Worm (Caenorhabditis elegans) whole organism, young adult: ENCODE measurements around the gene let-268.

Experiments
- C17E4.6 ChIP-seq: fragments of 200-800 bp; sonication (Bioruptor generic); IDR thresholded peaks from 2 replicates; pipeline ENCODE4 v1.3.6; 2022; ENCODE audit warnings: missing genetic modification reagents, missing genetic modification characterization, missing compliant biosample characterization
- D2030.7 ChIP-seq: fragments of 200-800 bp; sonication (Bioruptor generic); IDR thresholded peaks from 2 replicates; pipeline ENCODE4 v1.3.6; 2022; ENCODE audit warnings: missing genetic modification reagents, missing genetic modification characterization, missing compliant biosample characterization
- F33H1.4 ChIP-seq: fragments of 200-800 bp; sonication (Bioruptor generic); IDR thresholded peaks from 2 replicates; pipeline ENCODE4 v1.3.6; 2022; ENCODE audit warnings: missing genetic modification reagents, missing genetic modification characterization, missing compliant biosample characterization
- F39B2.1 ChIP-seq: fragments of 200-800 bp; sonication (Bioruptor generic); IDR thresholded peaks from 2 replicates; pipeline ENCODE4 v1.3.6; 2022; ENCODE audit warnings: missing genetic modification reagents, missing genetic modification characterization, missing compliant biosample characterization
- F55B11.4 ChIP-seq: sonication (generic microtip); optimal IDR thresholded peaks from 2 replicates; lab custom pipeline; 2016; ENCODE audit warnings: missing compliant biosample characterization, missing genetic modification characterization, borderline replicate concordance; ENCODE audit not compliant: insufficient read depth
- K11D2.4 ChIP-seq: fragments of 200-800 bp; sonication (Bioruptor generic); IDR thresholded peaks from 2 replicates; pipeline ENCODE4 v1.3.6; 2022; ENCODE audit warnings: missing genetic modification reagents, missing genetic modification characterization, missing compliant biosample characterization
- Y53F4B.3 ChIP-seq: fragments of 200-800 bp; sonication (Bioruptor generic); IDR thresholded peaks from 2 replicates; pipeline ENCODE4 v1.3.6; 2022; ENCODE audit warnings: missing genetic modification reagents, missing genetic modification characterization, missing compliant biosample characterization
- Y53G8AR.9 ChIP-seq: fragments of 200-800 bp; sonication (Bioruptor generic); conservative IDR thresholded peaks from 2 replicates; pipeline ENCODE4 v1.3.6; 2022; ENCODE audit warnings: missing genetic modification reagents, missing genetic modification characterization, missing compliant biosample characterization
- Y95B8A.8 ChIP-seq: fragments of 200-800 bp; sonication (Bioruptor generic); IDR thresholded peaks from 2 replicates; pipeline ENCODE4 v1.3.6; 2022; ENCODE audit warnings: missing genetic modification reagents, missing genetic modification characterization, missing compliant biosample characterization
- ZK185.1 ChIP-seq: sonication (generic microtip); optimal IDR thresholded peaks from 2 replicates; lab custom pipeline; 2016; ENCODE audit warnings: mild to moderate bottlenecking, missing genetic modification characterization, missing compliant biosample characterization; ENCODE audit not compliant: poor library complexity, severe bottlenecking
- aptf-3 ChIP-seq: fragments of 200-800 bp; sonication (Bioruptor generic); IDR thresholded peaks from 2 replicates; pipeline ENCODE4 v1.3.6; 2022; ENCODE audit warnings: missing genetic modification characterization, missing compliant biosample characterization
- atf-7 ChIP-seq: sonication (generic microtip); optimal IDR thresholded peaks from 2 replicates; lab custom pipeline; 2017; ENCODE audit warnings: mild to moderate bottlenecking, missing genetic modification characterization, missing compliant biosample characterization
- attf-5 ChIP-seq: fragments of 200-800 bp; sonication (Bioruptor generic); optimal IDR thresholded peaks from 2 replicates; lab custom pipeline; 2018; ENCODE audit warnings: mild to moderate bottlenecking, missing genetic modification characterization, missing compliant biosample characterization
- cebp-1 ChIP-seq, 2 experiments: fragments of 200-800 bp in 1 of 2; sonication (Bioruptor generic) in 1 of 2; sonication (generic microtip) in 1 of 2; IDR thresholded peaks in 1 of 2; optimal IDR thresholded peaks in 1 of 2; 2 replicates each; pipeline versions ENCODE4 v1.3.6 to Lab custom; 2017 to 2022; ENCODE audit warnings: missing compliant biosample characterization in 2 of 2, missing genetic modification characterization in 2 of 2, mild to moderate bottlenecking in 1 of 2, missing genetic modification reagents in 1 of 2, moderate library complexity in 1 of 2
- cebp-2 ChIP-seq: fragments of 200-800 bp; sonication (Bioruptor generic); IDR thresholded peaks from 2 replicates; pipeline ENCODE4 v1.3.6; 2022; ENCODE audit warnings: missing genetic modification characterization, missing compliant biosample characterization
- ceh-100 ChIP-seq: fragments of 200-800 bp; sonication (Bioruptor generic); IDR thresholded peaks from 2 replicates; pipeline ENCODE4 v1.3.6; 2022; ENCODE audit warnings: missing genetic modification reagents, missing genetic modification characterization, missing compliant biosample characterization
- ceh-58 ChIP-seq: fragments of 200-800 bp; sonication (Bioruptor generic); IDR thresholded peaks from 2 replicates; pipeline ENCODE4 v1.3.6; 2022; ENCODE audit warnings: missing genetic modification characterization, missing compliant biosample characterization
- ceh-91 ChIP-seq: fragments of 200-800 bp; sonication (Bioruptor generic); IDR thresholded peaks from 2 replicates; pipeline ENCODE4 v1.3.6; 2022; ENCODE audit warnings: missing genetic modification reagents, missing genetic modification characterization, missing compliant biosample characterization
- die-1 ChIP-seq: sonication (generic microtip); optimal IDR thresholded peaks from 2 replicates; lab custom pipeline; 2016; ENCODE audit warnings: missing genotype, mild to moderate bottlenecking, missing genetic modification characterization, missing compliant biosample characterization
- dox-1 ChIP-seq: fragments of 200-800 bp; sonication (Bioruptor generic); IDR thresholded peaks from 2 replicates; pipeline ENCODE4 v1.3.6; 2022; ENCODE audit warnings: missing genetic modification reagents, missing genetic modification characterization, missing compliant biosample characterization
- efl-1 ChIP-seq: fragments of 150-350 bp; optimal IDR thresholded peaks from 2 replicates; lab custom pipeline; 2014; ENCODE audit warnings: missing biosample characterization, missing genetic modification reagents, missing genetic modification characterization
- egl-44 ChIP-seq: fragments of 200-800 bp; sonication (Bioruptor generic); IDR thresholded peaks from 2 replicates; pipeline ENCODE4 v1.3.6; 2022; ENCODE audit warnings: missing genetic modification reagents, missing genetic modification characterization, missing compliant biosample characterization
- ets-4 ChIP-seq: fragments of 200-800 bp; sonication (Bioruptor generic); optimal IDR thresholded peaks from 2 replicates; lab custom pipeline; 2018; ENCODE audit warnings: mild to moderate bottlenecking, missing genetic modification characterization, missing compliant biosample characterization
- fkh-3 ChIP-seq: sonication (generic microtip); optimal IDR thresholded peaks from 2 replicates; lab custom pipeline; 2016; ENCODE audit warnings: mild to moderate bottlenecking, missing genetic modification characterization, missing compliant biosample characterization
- hmg-1.2 ChIP-seq: fragments of 200-800 bp; sonication (Bioruptor generic); IDR thresholded peaks from 2 replicates; pipeline ENCODE4 v1.3.6; 2022; ENCODE audit warnings: missing genetic modification reagents, missing genetic modification characterization, missing compliant biosample characterization
- hrde-1 ChIP-seq: sonication (generic microtip); optimal IDR thresholded peaks from 2 replicates; lab custom pipeline; 2016; ENCODE audit warnings: missing genetic modification characterization, mild to moderate bottlenecking, missing compliant biosample characterization, moderate library complexity, missing genotype, missing genetic modification reagents, borderline replicate concordance
- hsf-1 ChIP-seq: fragments of 200-800 bp; sonication (Bioruptor generic); IDR thresholded peaks from 2 replicates; pipeline ENCODE4 v1.3.6; 2022; ENCODE audit warnings: missing genetic modification reagents, missing genetic modification characterization, missing compliant biosample characterization
- lin-40 ChIP-seq: sonication (generic microtip); optimal IDR thresholded peaks from 2 replicates; lab custom pipeline; 2016; ENCODE audit warnings: missing genetic modification characterization, mild to moderate bottlenecking, missing compliant biosample characterization, missing genotype, missing genetic modification reagents
- lsy-27 ChIP-seq: sonication (generic microtip); optimal IDR thresholded peaks from 2 replicates; lab custom pipeline; 2017; ENCODE audit warnings: missing genetic modification characterization, mild to moderate bottlenecking, missing compliant biosample characterization, antibody characterized with exemption, missing genotype, borderline replicate concordance; ENCODE audit not compliant: insufficient read depth
- mel-28 ChIP-seq: sonication (generic microtip); optimal IDR thresholded peaks from 2 replicates; lab custom pipeline; 2016; ENCODE audit warnings: borderline replicate concordance, mild to moderate bottlenecking, missing genetic modification characterization, missing compliant biosample characterization
- nfyb-1 ChIP-seq: fragments of 200-800 bp; sonication (Bioruptor generic); IDR thresholded peaks from 2 replicates; pipeline ENCODE4 v1.3.6; 2022; ENCODE audit warnings: missing genetic modification reagents, missing genetic modification characterization, missing compliant biosample characterization
- nhr-80 ChIP-seq: sonication (generic microtip); optimal IDR thresholded peaks from 2 replicates; lab custom pipeline; 2016; ENCODE audit warnings: missing genetic modification characterization, missing compliant biosample characterization
- repo-1 ChIP-seq: sonication (generic microtip); optimal IDR thresholded peaks from 2 replicates; lab custom pipeline; 2017; ENCODE audit warnings: mild to moderate bottlenecking, missing genetic modification characterization, missing compliant biosample characterization
- sdz-38 ChIP-seq: sonication (generic microtip); optimal IDR thresholded peaks from 2 replicates; lab custom pipeline; 2016; ENCODE audit warnings: missing genotype, missing genetic modification characterization, missing compliant biosample characterization
- somi-1 ChIP-seq: fragments of 200-800 bp; sonication (Bioruptor generic); optimal IDR thresholded peaks from 2 replicates; lab custom pipeline; 2018; ENCODE audit warnings: mild to moderate bottlenecking, missing genetic modification characterization, missing compliant biosample characterization
- tbp1 ChIP-seq: fragments of 200-800 bp; sonication (Bioruptor generic); optimal IDR thresholded peaks from 2 replicates; lab custom pipeline; 2018; ENCODE audit warnings: mild to moderate bottlenecking, missing genetic modification characterization, missing compliant biosample characterization
- unc-62 ChIP-seq: fragments of 150-350 bp; optimal IDR thresholded peaks from 2 replicates; lab custom pipeline; 2014; ENCODE audit warnings: missing biosample characterization, missing genetic modification reagents, missing genetic modification characterization
- xnd-1 ChIP-seq: sonication (generic microtip); optimal IDR thresholded peaks from 2 replicates; lab custom pipeline; 2016; ENCODE audit warnings: missing genotype, missing genetic modification reagents, missing genetic modification characterization, missing compliant biosample characterization
- ztf-22 ChIP-seq: fragments of 200-800 bp; sonication (Bioruptor generic); optimal IDR thresholded peaks from 2 replicates; lab custom pipeline; 2018; ENCODE audit warnings: mild to moderate bottlenecking, missing genetic modification characterization, moderate library complexity, missing compliant biosample characterization
- ztf-3 ChIP-seq: fragments of 200-800 bp; sonication (Bioruptor generic); optimal IDR thresholded peaks from 2 replicates; lab custom pipeline; 2018; ENCODE audit warnings: mild to moderate bottlenecking, missing genetic modification characterization, missing compliant biosample characterization

let-268 gene

DNA sequence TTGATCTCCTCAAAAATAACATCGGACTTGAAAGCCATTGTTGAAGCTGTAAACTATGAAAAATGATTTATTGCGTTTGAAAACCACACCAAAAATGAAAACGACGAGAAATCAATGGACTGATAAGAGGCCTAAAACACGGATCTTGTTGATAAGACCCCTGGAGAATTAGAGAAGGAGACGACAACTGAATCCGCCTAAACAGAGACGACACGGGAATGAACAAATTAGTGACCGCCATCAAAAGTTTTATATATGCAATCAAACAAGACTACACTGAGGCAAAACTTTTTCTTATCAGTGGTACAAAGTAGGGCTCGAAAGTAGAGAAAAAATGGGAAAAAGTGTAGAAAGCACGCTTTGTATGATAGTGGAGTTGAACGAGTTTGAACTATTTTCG is 38.7 kb downstream of the let-268 start, which contains the start of gene nlt-1:
TSS of gene nlt-1 (minus strand) at position 78 of the 400 bp plus-strand sequence.
- TF ChIP-seq D2030.7 (GFP tag; lab: Robert Waterston, UW) (no peak), ztf-22 (GFP tag; lab: Kevin White, UChicago) (peak; percentile 20), Y53F4B.3 (GFP tag; lab: Robert Waterston, UW) (no peak), cebp-1 (GFP tag; IDR thresholded peaks at IDR 0.05; lab: Robert Waterston, UW) (no peak), cebp-1 (tag; optimal IDR thresholded peaks at IDR 0.05; lab: Kevin White, UChicago) (peak; percentile 30), nhr-80 (peak; percentile 99), nfyb-1 (GFP tag; lab: Robert Waterston, UW) (peak; percentile 73), egl-44 (GFP tag; lab: Robert Waterston, UW) (no peak), attf-5 (peak; percentile 28), dox-1 (peak; percentile 36; the same call in 1 of the 2 replicates), tbp1 (peak; percentile 17), ets-4 (GFP tag; lab: Kevin White, UChicago) (peak; percentile 44), atf-7 (tag; lab: Kevin White, UChicago) (peak; percentile 16)

DNA sequence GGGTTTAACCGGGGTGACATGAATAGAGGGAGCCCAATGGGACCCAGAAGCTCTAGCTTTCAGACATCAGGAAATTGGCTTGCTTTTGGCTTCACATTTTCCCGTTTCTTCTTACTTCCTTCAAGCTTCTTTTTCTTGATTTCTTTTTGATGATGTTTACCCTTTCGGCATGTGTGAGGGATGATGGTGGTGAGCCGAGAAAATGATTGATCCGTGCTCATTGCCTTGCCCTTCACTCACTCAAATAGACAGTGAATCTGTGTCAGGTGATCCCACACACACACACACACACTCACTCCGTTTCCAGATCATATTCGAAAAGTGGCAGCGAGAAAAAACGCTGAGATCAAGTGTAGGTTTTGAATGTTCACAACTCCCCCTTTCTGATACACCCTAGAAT is 45.1 kb downstream of the let-268 start:
- no peak for TF ChIP-seq hsf-1
- TF ChIP-seq sdz-38, result no peak
- TF ChIP-seq die-1 (tag; lab: Kevin White, UChicago), result no peak
- TF ChIP-seq K11D2.4 (GFP tag; lab: Robert Waterston, UW), result no peak
- no peak for TF ChIP-seq atf-7 (tag; lab: Kevin White, UChicago)
- no peak for TF ChIP-seq efl-1
- no peak for TF ChIP-seq ZK185.1 (tag; lab: Kevin White, UChicago)

DNA sequence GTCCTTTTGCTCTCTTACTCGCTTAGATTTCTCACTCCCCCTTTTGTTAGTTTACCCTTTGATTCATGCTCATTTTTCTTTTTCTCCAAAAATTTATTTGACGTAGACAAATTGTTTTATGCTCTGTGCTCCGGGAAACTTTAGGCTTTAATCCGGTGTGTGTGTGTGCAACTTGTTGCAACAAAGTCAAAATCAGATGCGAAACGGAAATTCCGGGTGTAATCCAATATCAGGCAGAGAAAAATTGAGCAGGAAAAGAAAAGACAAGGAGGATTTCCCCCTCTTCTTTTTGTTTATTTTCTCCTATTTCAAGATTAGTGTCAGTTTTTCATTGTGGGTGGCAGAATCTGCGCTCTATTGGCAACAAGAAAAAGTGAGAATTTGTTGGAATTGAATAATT is 47.3 kb downstream of the let-268 start:
- no peak for TF ChIP-seq dox-1
- TF ChIP-seq xnd-1, result no peak
- TF ChIP-seq Y53G8AR.9, result no peak
- no peak for TF ChIP-seq Y95B8A.8 (GFP tag; lab: Robert Waterston, UW)
- no peak for TF ChIP-seq hmg-1.2 (GFP tag; lab: Robert Waterston, UW)
- no peak for TF ChIP-seq ceh-100 (GFP tag; lab: Robert Waterston, UW)
- no peak for TF ChIP-seq lsy-27 (tag; lab: Kevin White, UChicago)
- TF ChIP-seq unc-62 (GFP tag; lab: Kevin White, UChicago), result no peak
- TF ChIP-seq ceh-91, result no peak
- TF ChIP-seq efl-1, result no peak
- TF ChIP-seq cebp-2 (GFP tag; lab: Robert Waterston, UW), result no peak
- TF ChIP-seq aptf-3, result no peak
- TF ChIP-seq C17E4.6, result no peak
- no peak for TF ChIP-seq lin-40 (tag; lab: Kevin White, UChicago)
- TF ChIP-seq F39B2.1 (GFP tag; lab: Robert Waterston, UW), result no peak
- no peak for TF ChIP-seq F55B11.4
- TF ChIP-seq Y53F4B.3 (GFP tag; lab: Robert Waterston, UW), result no peak
- TF ChIP-seq somi-1 (GFP tag; lab: Kevin White, UChicago), result no peak
- no peak for TF ChIP-seq hrde-1 (tag; lab: Kevin White, UChicago)

DNA sequence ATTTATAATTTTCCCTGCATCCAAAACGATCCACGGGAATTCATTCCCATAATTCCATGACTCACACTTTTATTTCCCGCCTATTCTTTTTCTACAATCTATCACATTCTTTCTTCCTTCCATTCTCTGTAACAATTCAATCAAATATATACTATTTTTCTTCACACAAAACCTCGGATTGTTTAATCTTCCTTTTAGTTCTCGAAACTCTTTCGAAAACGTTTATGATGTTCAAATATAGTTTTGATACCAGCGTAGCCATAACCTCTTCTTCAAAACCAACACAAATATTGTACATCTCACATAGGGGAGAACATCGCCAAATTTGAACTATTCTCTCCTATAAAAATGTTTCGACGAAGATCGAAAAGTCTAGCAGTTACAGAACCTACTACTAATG is 49.0 kb downstream of the let-268 start, which contains the start of gene lec-3:
TSS of gene lec-3 (plus strand) at position 301 of the 400 bp plus-strand sequence.
- no peak for TF ChIP-seq ceh-58 (GFP tag; lab: Robert Waterston, UW)
- no peak for TF ChIP-seq fkh-3
- TF ChIP-seq F33H1.4 (GFP tag; lab: Robert Waterston, UW), result no peak
- TF ChIP-seq tbp1, result no peak
- no peak for TF ChIP-seq nhr-80
- TF ChIP-seq ztf-3 (GFP tag; lab: Kevin White, UChicago), result no peak
- no peak for TF ChIP-seq mel-28 (tag; lab: Kevin White, UChicago)
- TF ChIP-seq repo-1 (tag; lab: Kevin White, UChicago), result no peak
- no peak for TF ChIP-seq ZK185.1 (tag; lab: Kevin White, UChicago)
